Fruit fly (Drosophila melanogaster) Kc167 (cell line): ENCODE results near the gene Or7a.

ENCODE experiments used
- Myc ChIP-seq: fragments of >200 bp; optimal IDR thresholded peaks from 2 replicates; lab custom pipeline; 2017; ENCODE audit warnings: missing external identifiers
- Sin3A ChIP-seq: fragments of >200 bp; optimal IDR thresholded peaks from 2 replicates; lab custom pipeline; 2018; ENCODE audit warnings: missing external identifiers
- h ChIP-seq: fragments of >200 bp; optimal IDR thresholded peaks from 3 replicates; lab custom pipeline; 2018; ENCODE audit warnings: missing external identifiers
- psq ChIP-seq: fragments of >200 bp; optimal IDR thresholded peaks from 2 replicates; lab custom pipeline; 2017; ENCODE audit warnings: missing external identifiers

dm6 chrX:8126149-8126548, 39.4 kb downstream of the Or7a start:
- TF ChIP-seq Myc, result no peak
- no peak for TF ChIP-seq h (lab: Kevin White, UChicago)
- no peak for TF ChIP-seq Sin3A (lab: Kevin White, UChicago)
- no peak for TF ChIP-seq psq (lab: Kevin White, UChicago)
